Fruit fly (Drosophila melanogaster): Measurements from ENCODE around the gene CG34028.

- TF ChIP-seq h (GFP tag; optimal IDR thresholded peaks at IDR 0.05) (peak; percentile 36), Hnf4 (GFP tag; optimal IDR thresholded peaks at IDR 0.05) (no peak), CG9705 (GFP tag; optimal IDR thresholded peaks at IDR 0.05) (no peak), usp (GFP tag; optimal IDR thresholded peaks at IDR 0.05) (no peak)
Measured at dm6 chrX:9495945-9496445, 15.3 kb upstream of the CG34028 start.

Data from whole organism, wandering third instar larva.